Fruit fly (Drosophila melanogaster): ENCODE results near the gene Fuca.

Gene Fuca

dm6 chr3L:11522613-11523012 lies at the start of gene Fuca, which contains the start of gene CG11714:
Gene Fuca, minus strand, starts transcription at chr3L:11522713.
Gene CG11714, minus strand, starts transcription at chr3L:11522713.
- no peak for TF ChIP-seq bab1 (GFP tag; optimal IDR thresholded peaks at IDR 0.05)
- TF ChIP-seq tj (GFP tag; optimal IDR thresholded peaks at IDR 0.05): peak; percentile 35
- no peak for TF ChIP-seq CG7045 (GFP tag; optimal IDR thresholded peaks at IDR 0.05)
- peak; percentile 82 for TF ChIP-seq kay (GFP tag; ENCODE audit: borderline replicate concordance)

- TF ChIP-seq kay (GFP tag; ENCODE audit: borderline replicate concordance) (no peak), CG11617 (GFP tag; optimal IDR thresholded peaks at IDR 0.05) (no peak), CG14711 (tag; optimal IDR thresholded peaks at IDR 0.05) (no peak), CG7101 (tag; optimal IDR thresholded peaks at IDR 0.05) (no peak), CG7045 (GFP tag; optimal IDR thresholded peaks at IDR 0.05) (no peak), CG33017 (tag; optimal IDR thresholded peaks at IDR 0.05) (no peak), tj (GFP tag; optimal IDR thresholded peaks at IDR 0.05) (no peak), pad (GFP tag; optimal IDR thresholded peaks at IDR 0.05) (no peak), ovo (GFP tag; optimal IDR thresholded peaks at IDR 0.05) (no peak), Mnt (GFP tag; optimal IDR thresholded peaks at IDR 0.05) (no peak), cic (GFP tag; optimal IDR thresholded peaks at IDR 0.05) (no peak), CG1620 (GFP tag; optimal IDR thresholded peaks at IDR 0.05) (no peak), Clk (GFP tag; optimal IDR thresholded peaks at IDR 0.05) (no peak), CG5204 (GFP tag; optimal IDR thresholded peaks at IDR 0.05) (no peak), toe (GFP tag; optimal IDR thresholded peaks at IDR 0.05) (no peak), bab1 (GFP tag; optimal IDR thresholded peaks at IDR 0.05) (no peak), Crg-1 (GFP tag; optimal IDR thresholded peaks at IDR 0.05) (no peak), cnc (optimal IDR thresholded peaks at IDR 0.05) (no peak), CG12768 (GFP tag; optimal IDR thresholded peaks at IDR 0.05) (no peak)
Measured at dm6 chr3L:11563972-11564533, 41.5 kb upstream of the Fuca start, which contains the start of the genes CG46412 and CG33267. Gene CG46412, minus strand, starts transcription at chr3L:11564072. Gene CG33267, plus strand, starts transcription at chr3L:11564483.

dm6 chr3L:11561946-11562760 lies 39.6 kb upstream of the Fuca start, which contains the start of the genes CG7394 and Mob2:
Gene CG7394, plus strand, starts transcription at chr3L:11561996.
Gene Mob2, minus strand, starts transcription at chr3L:11562233.
- TF ChIP-seq bab1 (GFP tag; optimal IDR thresholded peaks at IDR 0.05): peak; percentile 97
- TF ChIP-seq kay (GFP tag; ENCODE audit: borderline replicate concordance): peak; percentile 96
- TF ChIP-seq cnc (optimal IDR thresholded peaks at IDR 0.05): no peak
- TF ChIP-seq CG33017 (tag; optimal IDR thresholded peaks at IDR 0.05): peak; percentile 91
- peak; percentile 80 for TF ChIP-seq Mnt (GFP tag; optimal IDR thresholded peaks at IDR 0.05)
- TF ChIP-seq ovo (GFP tag; optimal IDR thresholded peaks at IDR 0.05): peak; percentile 83
- TF ChIP-seq Clk (GFP tag; optimal IDR thresholded peaks at IDR 0.05): peak; percentile 86
- peak; percentile 78 for TF ChIP-seq Hr96 (GFP tag; optimal IDR thresholded peaks at IDR 0.05)
- peak; percentile 88 for TF ChIP-seq toe (GFP tag; optimal IDR thresholded peaks at IDR 0.05)
- peak; percentile 72 for TF ChIP-seq pad (GFP tag; optimal IDR thresholded peaks at IDR 0.05)
- TF ChIP-seq CG11617 (GFP tag; optimal IDR thresholded peaks at IDR 0.05): peak; percentile 94
- TF ChIP-seq CG5204 (GFP tag; optimal IDR thresholded peaks at IDR 0.05): peak; percentile 92
- TF ChIP-seq CG7045 (GFP tag; optimal IDR thresholded peaks at IDR 0.05): peak; percentile 95
- peak; percentile 76 for TF ChIP-seq tj (GFP tag; optimal IDR thresholded peaks at IDR 0.05)
- peak; percentile 87 for TF ChIP-seq CG12768 (GFP tag; optimal IDR thresholded peaks at IDR 0.05)
- TF ChIP-seq Crg-1 (GFP tag; optimal IDR thresholded peaks at IDR 0.05): peak; percentile 84
- peak; percentile 99 for TF ChIP-seq CG14711 (tag; optimal IDR thresholded peaks at IDR 0.05)
- peak; percentile 53 for TF ChIP-seq cic (GFP tag; optimal IDR thresholded peaks at IDR 0.05)
- peak; percentile 82 for TF ChIP-seq CG1620 (GFP tag; optimal IDR thresholded peaks at IDR 0.05)
- TF ChIP-seq CG7101 (tag; optimal IDR thresholded peaks at IDR 0.05): peak; percentile 94

- TF ChIP-seq tj (GFP tag; optimal IDR thresholded peaks at IDR 0.05): peak; percentile 22
- TF ChIP-seq CG7045 (GFP tag; optimal IDR thresholded peaks at IDR 0.05): no peak
Measured at dm6 chr3L:11560885-11561284, 38.4 kb upstream of the Fuca start.

dm6 chr3L:11557209-11557608 lies 34.7 kb upstream of the Fuca start:
- TF ChIP-seq Mnt (GFP tag; optimal IDR thresholded peaks at IDR 0.05) (no peak), Crg-1 (GFP tag; optimal IDR thresholded peaks at IDR 0.05) (no peak), CG14711 (tag; optimal IDR thresholded peaks at IDR 0.05) (no peak), CG12768 (GFP tag; optimal IDR thresholded peaks at IDR 0.05) (peak; percentile 81), ovo (GFP tag; optimal IDR thresholded peaks at IDR 0.05) (no peak), CG7101 (tag; optimal IDR thresholded peaks at IDR 0.05) (no peak)

- TF ChIP-seq tj (GFP tag; optimal IDR thresholded peaks at IDR 0.05) (no peak), CG7101 (tag; optimal IDR thresholded peaks at IDR 0.05) (no peak), CG14711 (tag; optimal IDR thresholded peaks at IDR 0.05) (no peak), CG7045 (GFP tag; optimal IDR thresholded peaks at IDR 0.05) (no peak), Hr96 (GFP tag; optimal IDR thresholded peaks at IDR 0.05) (no peak), Crg-1 (GFP tag; optimal IDR thresholded peaks at IDR 0.05) (no peak)
Measured at dm6 chr3L:11556637-11557036, 34.1 kb upstream of the Fuca start.
